Worm (Caenorhabditis elegans) whole organism, L4/young adult: Measurements from ENCODE around the gene F53F4.16.

Experiments
- W03F9.2 ChIP-seq: fragments of 150-350 bp; optimal IDR thresholded peaks from 2 replicates; lab custom pipeline; 2014; ENCODE audit warnings: missing biosample characterization, missing genetic modification characterization
- him-1 ChIP-seq: sonication (generic microtip); optimal IDR thresholded peaks from 2 replicates; lab custom pipeline; 2016; ENCODE audit warnings: missing genotype, missing genetic modification reagents, missing genetic modification characterization, missing compliant biosample characterization

DNA sequence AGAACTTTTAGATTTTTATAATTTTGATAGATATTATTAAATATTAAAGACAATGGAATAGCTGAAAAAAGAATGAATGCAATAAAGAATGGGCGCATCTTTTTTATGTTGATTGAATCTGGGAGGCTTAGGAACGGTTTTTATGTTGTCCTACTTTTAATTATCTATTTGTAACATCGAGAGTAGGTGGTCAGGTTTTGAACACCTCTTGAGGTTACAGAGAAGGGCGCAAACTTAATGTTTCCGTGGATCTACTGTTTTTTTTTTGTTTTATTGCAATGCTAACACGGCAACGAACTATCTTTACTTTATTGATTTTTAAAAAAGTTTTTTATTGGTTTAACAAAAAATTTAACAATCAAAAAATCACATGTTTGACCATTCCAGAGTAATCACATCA, 7.8 kb downstream of the F53F4.16 start, which contains the start of gene F53F4.7:
- TF ChIP-seq him-1 (tag; lab: Kevin White, UChicago) (no peak), W03F9.2 (no peak)
